Fruit fly (Drosophila melanogaster) whole organism: ENCODE measurements around the gene CG43931.

Source experiments
- CG8478 ChIP-seq: fragments of >200 bp; optimal IDR thresholded peaks from 2 replicates; lab custom pipeline; 2018; ENCODE audit warnings: inconsistent platforms
- Dll ChIP-seq: fragments of >200 bp; optimal IDR thresholded peaks from 2 replicates; lab custom pipeline; 2017
- EcR ChIP-seq, 2 experiments: fragments of >200 bp; optimal IDR thresholded peaks; 2 replicates each; lab custom pipeline; 2017; ENCODE audit warnings: missing biosample characterization in 2 of 2, missing genetic modification characterization in 2 of 2, missing genetic modification reagents in 2 of 2
- pan ChIP-seq: fragments of >200 bp; optimal IDR thresholded peaks from 2 replicates; lab custom pipeline; 2017
- psq ChIP-seq: fragments of >200 bp; optimal IDR thresholded peaks from 2 replicates; lab custom pipeline; 2017
- usp ChIP-seq: fragments of >200 bp; optimal IDR thresholded peaks from 2 replicates; lab custom pipeline; 2017; ENCODE audit warnings: missing biosample characterization, missing genetic modification characterization, mixed read lengths

- TF ChIP-seq CG8478 (lab: Kevin White, UChicago) (no peak), psq (no peak), usp (GFP tag; lab: Kevin White, UChicago) (no peak), pan (lab: Kevin White, UChicago) (no peak), EcR (GFP tag; optimal IDR thresholded peaks at IDR 0.05; lab: Kevin White, UChicago) (no peak), Dll (lab: Kevin White, UChicago) (no peak)
Observed at dm6 chr3L:20885172-20885571, 12.2 kb upstream of the CG43931 start, which contains the start of gene CG32432.
